Fruit fly (Drosophila melanogaster) whole organism, adult: ENCODE measurements around the gene RapGAP1.
A peak's percentile ranks its signal among the peaks of the same experiment; 100 is the strongest.

Experiments
- CG7045 ChIP-seq: fragments of 200-800 bp; sonication (Bioruptor generic); optimal IDR thresholded peaks from 2 replicates; lab custom pipeline; 2017; ENCODE audit warnings: missing biosample characterization, mild to moderate bottlenecking, missing genetic modification characterization
- Clk ChIP-seq: fragments of 200-800 bp; sonication (Bioruptor generic); optimal IDR thresholded peaks from 2 replicates; lab custom pipeline; 2017; ENCODE audit warnings: missing biosample characterization, missing genetic modification characterization
- Hr96 ChIP-seq: fragments of 200-800 bp; sonication (Bioruptor generic); optimal IDR thresholded peaks from 2 replicates; lab custom pipeline; 2016; ENCODE audit warnings: missing biosample characterization, missing genetic modification characterization
- cic ChIP-seq: fragments of 200-800 bp; sonication (Bioruptor generic); optimal IDR thresholded peaks from 2 replicates; lab custom pipeline; 2017; ENCODE audit warnings: missing biosample characterization, mild to moderate bottlenecking, missing genetic modification characterization, moderate library complexity
- cnc ChIP-seq, 2 experiments: fragments of >200 bp; optimal IDR thresholded peaks; 2 replicates each; lab custom pipeline; 2017
- kay ChIP-seq: fragments of 200-800 bp; sonication (Bioruptor generic); peaks from one replicate; lab custom pipeline; 2016; ENCODE audit warnings: missing biosample characterization, missing genetic modification characterization, borderline replicate concordance
- ovo ChIP-seq: fragments of 200-800 bp; sonication (Bioruptor generic); optimal IDR thresholded peaks from 2 replicates; lab custom pipeline; 2016; ENCODE audit warnings: missing biosample characterization, missing genetic modification characterization

DNA sequence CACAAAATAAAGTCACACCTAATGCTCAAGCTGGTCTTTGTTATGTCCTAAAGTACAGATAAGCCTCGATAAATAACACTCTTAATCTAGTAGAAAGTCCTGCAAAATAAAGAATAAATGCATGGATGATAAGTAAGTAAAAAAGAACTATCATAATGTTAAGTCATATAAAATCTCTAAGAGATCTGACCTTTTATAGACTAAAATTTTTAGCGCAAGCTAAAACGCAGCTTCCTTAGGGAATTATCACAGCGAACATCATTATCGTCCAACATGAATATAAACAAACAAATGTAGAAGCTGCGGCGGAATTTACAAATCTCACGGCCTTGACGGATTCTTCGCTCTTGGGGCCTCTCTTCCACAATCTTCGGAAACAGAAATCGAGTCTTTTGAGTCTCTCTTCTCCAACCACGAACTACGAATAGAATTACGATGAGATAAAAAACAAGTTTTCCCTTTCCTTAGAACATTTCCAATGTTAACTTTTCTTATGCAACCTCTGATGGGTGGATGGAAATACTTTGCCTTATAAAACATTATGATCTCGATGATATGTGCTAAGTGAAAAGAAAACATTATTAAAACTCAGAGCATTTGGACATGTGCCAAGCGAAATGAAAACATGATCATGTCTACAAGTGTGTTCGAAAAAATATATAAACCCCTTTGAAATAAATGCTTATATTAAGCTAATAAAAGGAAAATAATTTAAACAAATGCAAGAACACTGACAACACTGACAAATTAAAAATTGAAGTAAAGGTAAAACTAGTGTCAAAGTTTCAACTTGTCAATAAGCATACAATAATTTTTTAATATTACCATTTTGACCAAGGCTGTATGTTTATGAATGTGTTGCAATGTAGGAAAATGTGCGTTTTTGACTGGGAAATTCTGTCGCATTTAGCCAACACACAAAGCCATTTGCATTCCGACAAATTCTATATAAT lies 84.2 kb downstream of the RapGAP1 start:
- TF ChIP-seq ovo (GFP tag; lab: Kevin White, UChicago) (no peak), cnc (optimal IDR thresholded peaks at IDR 0.05; lab: Kevin White, UChicago) (no peak), Hr96 (GFP tag; lab: Kevin White, UChicago) (no peak), CG7045 (no peak), Clk (GFP tag; lab: Kevin White, UChicago) (no peak), cic (no peak), kay (GFP tag; lab: Kevin White, UChicago) (peak; percentile 74)
